Worm (Caenorhabditis elegans) whole organism, L4/young adult: Measurements from ENCODE around the gene C05E7.3.

Experiments used
- W03F9.2 ChIP-seq: fragments of 150-350 bp; optimal IDR thresholded peaks from 2 replicates; lab custom pipeline; 2014; ENCODE audit warnings: missing biosample characterization, missing genetic modification characterization
- dao-5 ChIP-seq: sonication (generic microtip); optimal IDR thresholded peaks from 2 replicates; lab custom pipeline; 2016; ENCODE audit warnings: missing genotype, missing genetic modification characterization, moderate library complexity, missing compliant biosample characterization
- him-1 ChIP-seq: sonication (generic microtip); optimal IDR thresholded peaks from 2 replicates; lab custom pipeline; 2016; ENCODE audit warnings: missing genotype, missing genetic modification reagents, missing genetic modification characterization, missing compliant biosample characterization

Gene C05E7.3

ce11 chrX:12946533-12946932 is at the start of gene C05E7.3:
Gene C05E7.3, minus strand, starts transcription at chrX:12946633.
- TF ChIP-seq dao-5 (tag; lab: Kevin White, UChicago) (no peak), W03F9.2 (tag; lab: Kevin White, UChicago) (no peak), him-1 (tag; lab: Kevin White, UChicago) (no peak)

ce11 chrX:12996161-12996560 is 49.7 kb upstream of the C05E7.3 start:
- no peak for TF ChIP-seq W03F9.2 (tag; lab: Kevin White, UChicago)
- TF ChIP-seq him-1 (tag; lab: Kevin White, UChicago): no peak
- TF ChIP-seq dao-5 (tag; lab: Kevin White, UChicago): no peak

ce11 chrX:12990529-12991520 is 44.4 kb upstream of the C05E7.3 start, which contains the start of the genes F11C1.1 and vwa-8:
Gene F11C1.1, minus strand, starts transcription at chrX:12990579.
Gene vwa-8, plus strand, starts transcription at chrX:12991470.
- no peak for TF ChIP-seq dao-5 (tag; lab: Kevin White, UChicago)
- no peak for TF ChIP-seq him-1 (tag; lab: Kevin White, UChicago)

- TF ChIP-seq dao-5 (tag; lab: Kevin White, UChicago) (no peak), W03F9.2 (tag; lab: Kevin White, UChicago) (no peak), him-1 (tag; lab: Kevin White, UChicago) (no peak)
Observed at ce11 chrX:12989205-12989604, 42.8 kb upstream of the C05E7.3 start, which contains the start of gene F11C1.7. Gene F11C1.7, plus strand, starts transcription at chrX:12989344.

- TF ChIP-seq him-1 (tag; lab: Kevin White, UChicago) (no peak), W03F9.2 (tag; lab: Kevin White, UChicago) (no peak), dao-5 (tag; lab: Kevin White, UChicago) (no peak)
Observed at ce11 chrX:12987119-12987518, 40.7 kb upstream of the C05E7.3 start, which contains the start of gene mff-1. Gene mff-1, minus strand, starts transcription at chrX:12987219.

- TF ChIP-seq dao-5 (tag; lab: Kevin White, UChicago) (no peak), him-1 (tag; lab: Kevin White, UChicago) (no peak), W03F9.2 (tag; lab: Kevin White, UChicago) (no peak)
Observed at ce11 chrX:12982725-12983124, 36.3 kb upstream of the C05E7.3 start.

ce11 chrX:12981393-12981792 is 35.0 kb upstream of the C05E7.3 start, which contains the start of gene scav-4:
Gene scav-4, plus strand, starts transcription at chrX:12981775.
- TF ChIP-seq W03F9.2 (tag; lab: Kevin White, UChicago): no peak
- TF ChIP-seq him-1 (tag; lab: Kevin White, UChicago): no peak
- TF ChIP-seq dao-5 (tag; lab: Kevin White, UChicago): no peak

ce11 chrX:12979747-12980146 is 33.3 kb upstream of the C05E7.3 start:
- TF ChIP-seq W03F9.2 (tag; lab: Kevin White, UChicago) (no peak), him-1 (tag; lab: Kevin White, UChicago) (no peak), dao-5 (tag; lab: Kevin White, UChicago) (no peak)

ce11 chrX:12978569-12978968 is 32.1 kb upstream of the C05E7.3 start:
- no peak for TF ChIP-seq W03F9.2 (tag; lab: Kevin White, UChicago)
- TF ChIP-seq him-1 (tag; lab: Kevin White, UChicago): no peak
- TF ChIP-seq dao-5 (tag; lab: Kevin White, UChicago): no peak

- no peak for TF ChIP-seq dao-5 (tag; lab: Kevin White, UChicago)
- TF ChIP-seq W03F9.2 (tag; lab: Kevin White, UChicago): no peak
- TF ChIP-seq him-1 (tag; lab: Kevin White, UChicago): no peak
Observed at ce11 chrX:12977451-12977850, 31.0 kb upstream of the C05E7.3 start, which contains the start of gene F11C1.9. Gene F11C1.9, minus strand, starts transcription at chrX:12977551.

- TF ChIP-seq W03F9.2 (tag; lab: Kevin White, UChicago): no peak
- TF ChIP-seq him-1 (tag; lab: Kevin White, UChicago): no peak
- TF ChIP-seq dao-5 (tag; lab: Kevin White, UChicago): no peak
Observed at ce11 chrX:12976774-12977173, 30.3 kb upstream of the C05E7.3 start, which contains the start of the genes F11C1.4 and F11C1.10. Gene F11C1.4, plus strand, starts transcription at chrX:12977074. Gene F11C1.10, plus strand, starts transcription at chrX:12977082.

ce11 chrX:12975595-12976089 is 29.2 kb upstream of the C05E7.3 start, which contains the start of gene ppk-3:
Gene ppk-3, minus strand, starts transcription at chrX:12975645.
- peak; percentile 64 for TF ChIP-seq W03F9.2 (tag; lab: Kevin White, UChicago)
- TF ChIP-seq him-1 (tag; lab: Kevin White, UChicago): no peak

- TF ChIP-seq W03F9.2 (tag; lab: Kevin White, UChicago) (no peak), dao-5 (tag; lab: Kevin White, UChicago) (no peak), him-1 (tag; lab: Kevin White, UChicago) (no peak)
Observed at ce11 chrX:12965163-12965562, 18.7 kb upstream of the C05E7.3 start, which contains the start of gene frpr-2. Gene frpr-2, plus strand, starts transcription at chrX:12965463.
